Fruit fly (Drosophila melanogaster) whole organism, embryonic: ENCODE results near the gene Fdx1.

Experiments used
- ATbp ChIP-seq: fragments of 200-800 bp; sonication (Bioruptor generic); optimal IDR thresholded peaks from 2 replicates; lab custom pipeline; 2017; ENCODE audit warnings: missing biosample characterization, mild to moderate bottlenecking, missing genetic modification characterization, missing genetic modification reagents
- Adf1 ChIP-seq: fragments of 200-800 bp; sonication (Bioruptor generic); IDR thresholded peaks from 2 replicates; pipeline ENCODE4 v1.3.6; 2022; ENCODE audit warnings: missing biosample characterization, missing genetic modification characterization
- CG10366 ChIP-seq: fragments of 200-800 bp; sonication (Bioruptor generic); IDR thresholded peaks from 2 replicates; pipeline ENCODE4 v1.3.6; 2022; ENCODE audit warnings: missing biosample characterization, missing genetic modification characterization
- CG10431 ChIP-seq: fragments of 200-800 bp; sonication (Bioruptor generic); optimal IDR thresholded peaks from 3 replicates; lab custom pipeline; 2018; ENCODE audit warnings: missing biosample characterization, mild to moderate bottlenecking, missing genetic modification characterization
- CG11093 ChIP-seq: fragments of 200-800 bp; sonication (Bioruptor generic); IDR thresholded peaks from 3 replicates; pipeline ENCODE4 v1.3.6; 2022; ENCODE audit warnings: missing biosample characterization, missing genetic modification characterization
- CG11723 ChIP-seq: fragments of 200-800 bp; sonication (Bioruptor generic); optimal IDR thresholded peaks from 2 replicates; lab custom pipeline; 2017; ENCODE audit warnings: missing biosample characterization, mild to moderate bottlenecking, missing genetic modification characterization
- CG12071 ChIP-seq: fragments of 200-800 bp; sonication (Bioruptor generic); optimal IDR thresholded peaks from 3 replicates; lab custom pipeline; 2018; ENCODE audit warnings: missing biosample characterization, mild to moderate bottlenecking, missing genetic modification characterization
- CG12299 ChIP-seq: fragments of 200-800 bp; sonication (Bioruptor generic); optimal IDR thresholded peaks from 2 replicates; lab custom pipeline; 2018; ENCODE audit warnings: missing biosample characterization, mild to moderate bottlenecking, missing genetic modification characterization
- CG12391 ChIP-seq: fragments of 200-800 bp; sonication (Bioruptor generic); optimal IDR thresholded peaks from 3 replicates; lab custom pipeline; 2018; ENCODE audit warnings: missing biosample characterization, mild to moderate bottlenecking, missing genetic modification characterization, moderate library complexity
- CG14710 ChIP-seq: fragments of 200-800 bp; sonication (Bioruptor generic); optimal IDR thresholded peaks from 3 replicates; lab custom pipeline; 2019; ENCODE audit warnings: missing biosample characterization, mild to moderate bottlenecking, missing genetic modification characterization, moderate library complexity
- CG16863 ChIP-seq: fragments of 200-800 bp; sonication (Bioruptor generic); optimal IDR thresholded peaks from 3 replicates; lab custom pipeline; 2016; ENCODE audit warnings: missing biosample characterization, missing genetic modification characterization
- CG1832 ChIP-seq: fragments of 200-800 bp; sonication (Bioruptor generic); optimal IDR thresholded peaks from 2 replicates; lab custom pipeline; 2017; ENCODE audit warnings: missing biosample characterization, mild to moderate bottlenecking, missing genetic modification characterization, inconsistent platforms
- CG2199 ChIP-seq: fragments of 200-800 bp; sonication (Bioruptor generic); IDR thresholded peaks from 3 replicates; pipeline ENCODE4 v1.3.6; 2022; ENCODE audit warnings: missing biosample characterization, missing genetic modification characterization
- CG31388 ChIP-seq: fragments of 200-800 bp; sonication (Bioruptor generic); optimal IDR thresholded peaks from 2 replicates; lab custom pipeline; 2016; ENCODE audit warnings: missing biosample characterization, missing genetic modification characterization
- CG4854 ChIP-seq: fragments of 200-800 bp; sonication (Bioruptor generic); optimal IDR thresholded peaks from 2 replicates; lab custom pipeline; 2016; ENCODE audit warnings: missing biosample characterization, missing genetic modification characterization, inconsistent platforms
- CG6654 ChIP-seq: fragments of 200-800 bp; sonication (Bioruptor generic); optimal IDR thresholded peaks from 2 replicates; lab custom pipeline; 2017; ENCODE audit warnings: missing biosample characterization, mild to moderate bottlenecking, missing genetic modification characterization
- CG7987 ChIP-seq: fragments of 200-800 bp; sonication (Bioruptor generic); optimal IDR thresholded peaks from 2 replicates; lab custom pipeline; 2018; ENCODE audit warnings: missing biosample characterization, mild to moderate bottlenecking, missing genetic modification characterization, moderate library complexity
- CG8290 ChIP-seq, 3 experiments: fragments of 200-800 bp; sonication (Bioruptor generic); optimal IDR thresholded peaks; 2 replicates each; lab custom pipeline; 2016 to 2019; ENCODE audit warnings: missing biosample characterization in 3 of 3, missing genetic modification characterization in 3 of 3, mild to moderate bottlenecking in 2 of 3, moderate library complexity in 1 of 3
- CG9727 ChIP-seq: fragments of 200-800 bp; sonication (Bioruptor generic); optimal IDR thresholded peaks from 3 replicates; lab custom pipeline; 2017; ENCODE audit warnings: missing biosample characterization, mild to moderate bottlenecking, missing genetic modification characterization
- CG9876 ChIP-seq: fragments of 200-800 bp; sonication (Bioruptor generic); optimal IDR thresholded peaks from 2 replicates; lab custom pipeline; 2016; ENCODE audit warnings: missing biosample characterization, missing genetic modification characterization
- CTCF ChIP-seq: fragments of 200-800 bp; sonication (Bioruptor generic); optimal IDR thresholded peaks from 2 replicates; lab custom pipeline; 2017; ENCODE audit warnings: missing biosample characterization, mild to moderate bottlenecking, missing genetic modification characterization, moderate library complexity
- Camta ChIP-seq: fragments of 200-800 bp; sonication (Bioruptor generic); optimal IDR thresholded peaks from 2 replicates; lab custom pipeline; 2016; ENCODE audit warnings: missing biosample characterization, missing genetic modification characterization
- CoRest ChIP-seq: fragments of 200-800 bp; sonication (Bioruptor generic); optimal IDR thresholded peaks from 3 replicates; lab custom pipeline; 2018; ENCODE audit warnings: missing biosample characterization, mild to moderate bottlenecking, missing genetic modification characterization, moderate library complexity
- Dll ChIP-seq: fragments of 200-800 bp; sonication (Bioruptor generic); IDR thresholded peaks from 4 replicates; pipeline ENCODE4 v1.3.6; 2022; ENCODE audit warnings: missing biosample characterization, missing genetic modification characterization; ENCODE audit not compliant: partially characterized antibody
- Doc3 ChIP-seq: fragments of 200-800 bp; sonication (Bioruptor generic); IDR thresholded peaks from 3 replicates; pipeline ENCODE4 v1.3.6; 2022; ENCODE audit warnings: missing biosample characterization, missing genetic modification characterization; ENCODE audit not compliant: partially characterized antibody
- Drgx ChIP-seq: fragments of 200-800 bp; sonication (Bioruptor generic); IDR thresholded peaks from 2 replicates; pipeline ENCODE4 v1.3.6; 2022; ENCODE audit warnings: missing biosample characterization, missing genetic modification characterization
- Elba2 ChIP-seq: fragments of 200-800 bp; sonication (Bioruptor generic); optimal IDR thresholded peaks from 3 replicates; lab custom pipeline; 2016; ENCODE audit warnings: missing biosample characterization, missing genetic modification characterization
- HHEX ChIP-seq: fragments of 200-800 bp; sonication (Bioruptor generic); optimal IDR thresholded peaks from 3 replicates; lab custom pipeline; 2017; ENCODE audit warnings: missing biosample characterization, mild to moderate bottlenecking, missing genetic modification characterization, missing genetic modification reagents
- Hr39 ChIP-seq: fragments of >200 bp; optimal IDR thresholded peaks from 2 replicates; lab custom pipeline; 2017
- Lhr ChIP-seq: fragments of 200-800 bp; sonication (Bioruptor generic); optimal IDR thresholded peaks from 3 replicates; lab custom pipeline; 2017; ENCODE audit warnings: mild to moderate bottlenecking, missing biosample characterization, missing genetic modification reagents, missing genetic modification characterization
- Med ChIP-seq: fragments of 200-800 bp; sonication (Bioruptor generic); peaks from one replicate; lab custom pipeline; 2016; ENCODE audit warnings: missing biosample characterization, missing genetic modification characterization, mild to moderate bottlenecking, inconsistent platforms, moderate library complexity
- Opbp ChIP-seq: fragments of 200-800 bp; sonication (Bioruptor generic); IDR thresholded peaks from 3 replicates; pipeline ENCODE4 v1.3.6; 2022; ENCODE audit warnings: missing biosample characterization, missing genetic modification characterization; ENCODE audit not compliant: partially characterized antibody
- Ptx1 ChIP-seq: fragments of 200-800 bp; sonication (Bioruptor generic); IDR thresholded peaks from 2 replicates; pipeline ENCODE4 v1.3.6; 2022; ENCODE audit warnings: missing biosample characterization, missing genetic modification characterization
- Ravus ChIP-seq: fragments of 200-800 bp; sonication (Bioruptor generic); IDR thresholded peaks from 2 replicates; pipeline ENCODE4 v1.3.6; 2022; ENCODE audit warnings: missing biosample characterization, missing genetic modification characterization
- Sin3A ChIP-seq: fragments of >200 bp; optimal IDR thresholded peaks from 2 replicates; lab custom pipeline; 2018
- Sox100B ChIP-seq: fragments of 200-800 bp; sonication (Bioruptor generic); optimal IDR thresholded peaks from 3 replicates; lab custom pipeline; 2018; ENCODE audit warnings: missing biosample characterization, mild to moderate bottlenecking, missing genetic modification characterization
- Tbp ChIP-seq: fragments of >200 bp; optimal IDR thresholded peaks from 2 replicates; lab custom pipeline; 2018; ENCODE audit warnings: missing biosample characterization, missing genetic modification characterization
- bigmax ChIP-seq: fragments of 200-800 bp; sonication (Bioruptor generic); optimal IDR thresholded peaks from 2 replicates; lab custom pipeline; 2018; ENCODE audit warnings: missing biosample characterization, mild to moderate bottlenecking, missing genetic modification characterization
- btn ChIP-seq: fragments of 200-800 bp; sonication (Bioruptor generic); optimal IDR thresholded peaks from 2 replicates; lab custom pipeline; 2016; ENCODE audit warnings: missing biosample characterization, missing genetic modification characterization
- crc ChIP-seq: fragments of 200-800 bp; sonication (Bioruptor generic); optimal IDR thresholded peaks from 2 replicates; lab custom pipeline; 2016; ENCODE audit warnings: missing biosample characterization, missing genetic modification characterization
- crol ChIP-seq: fragments of 200-800 bp; sonication (Bioruptor generic); IDR thresholded peaks from 2 replicates; pipeline ENCODE4 v1.3.6; 2022; ENCODE audit warnings: missing biosample characterization, missing genetic modification characterization
- jigr1 ChIP-seq: fragments of 200-800 bp; sonication (Bioruptor generic); IDR thresholded peaks from 3 replicates; pipeline ENCODE4 v1.3.6; 2022; ENCODE audit warnings: missing biosample characterization, missing genetic modification characterization
- pb ChIP-seq: fragments of 200-800 bp; sonication (Bioruptor generic); optimal IDR thresholded peaks from 3 replicates; lab custom pipeline; 2016; ENCODE audit warnings: missing biosample characterization, missing genetic modification characterization
- peb ChIP-seq: fragments of 200-800 bp; sonication (Bioruptor generic); IDR thresholded peaks from 2 replicates; pipeline ENCODE4 v1.3.6; 2022; ENCODE audit warnings: missing biosample characterization, missing genetic modification characterization
- pho ChIP-seq: fragments of 200-800 bp; sonication (Bioruptor generic); optimal IDR thresholded peaks from 2 replicates; lab custom pipeline; 2016; ENCODE audit warnings: missing biosample characterization, missing genetic modification characterization
- pita ChIP-seq: fragments of 200-800 bp; sonication (Bioruptor generic); optimal IDR thresholded peaks from 2 replicates; lab custom pipeline; 2017; ENCODE audit warnings: missing biosample characterization, mild to moderate bottlenecking, missing genetic modification characterization
- ranshi ChIP-seq: fragments of 200-800 bp; sonication (Bioruptor generic); IDR thresholded peaks from 2 replicates; pipeline ENCODE4 v1.3.6; 2022; ENCODE audit warnings: missing biosample characterization, missing genetic modification characterization
- row ChIP-seq: fragments of 200-800 bp; sonication (Bioruptor generic); IDR thresholded peaks from 3 replicates; pipeline ENCODE4 v1.3.6; 2022; ENCODE audit warnings: missing biosample characterization, missing genetic modification characterization
- tgo ChIP-seq: fragments of 200-800 bp; sonication (Bioruptor generic); IDR thresholded peaks from 3 replicates; pipeline ENCODE4 v1.3.6; 2022; ENCODE audit warnings: missing biosample characterization, missing genetic modification characterization
- toy ChIP-seq: fragments of 200-800 bp; sonication (Bioruptor generic); IDR thresholded peaks from 2 replicates; pipeline ENCODE4 v1.3.6; 2022; ENCODE audit warnings: missing biosample characterization, missing genetic modification characterization
- unc-4 ChIP-seq: fragments of 200-800 bp; sonication (Bioruptor generic); IDR thresholded peaks from 2 replicates; pipeline ENCODE4 v1.3.6; 2022; ENCODE audit warnings: missing biosample characterization, missing genetic modification characterization; ENCODE audit not compliant: partially characterized antibody
- zen2 ChIP-seq: fragments of 200-800 bp; sonication (Bioruptor generic); IDR thresholded peaks from 3 replicates; pipeline ENCODE4 v1.3.6; 2022; ENCODE audit warnings: missing biosample characterization, missing genetic modification characterization; ENCODE audit not compliant: partially characterized antibody

The Fdx1 gene

dm6 chr3L:9397156-9397555 is 26.1 kb upstream of the Fdx1 start (continued):
- no peak for TF ChIP-seq row (GFP tag; lab: Robert Waterston, UW)
- TF ChIP-seq CTCF (GFP tag; lab: Kevin White, UChicago): peak; percentile 36
- TF ChIP-seq Elba2: no peak
- TF ChIP-seq CG31388 (GFP tag; lab: Kevin White, UChicago): no peak
- peak; percentile 68 for TF ChIP-seq Camta (GFP tag; lab: Kevin White, UChicago)
- TF ChIP-seq CG12299 (tag; lab: Kevin White, UChicago): peak; percentile 80
- TF ChIP-seq ATbp: peak; percentile 72
- TF ChIP-seq Drgx (GFP tag; lab: Robert Waterston, UW): peak; percentile 44
- peak; percentile 49; the same call in 1 of the 2 replicates for TF ChIP-seq toy
- TF ChIP-seq Sox100B: peak; percentile 73
- TF ChIP-seq pita (GFP tag; lab: Kevin White, UChicago): no peak
- no peak for TF ChIP-seq zen2
- TF ChIP-seq Med (GFP tag; lab: Kevin White, UChicago): peak; percentile 92
- no peak for TF ChIP-seq btn (GFP tag; lab: Kevin White, UChicago)
- TF ChIP-seq CG10431 (GFP tag; lab: Kevin White, UChicago): no peak
- TF ChIP-seq Tbp (GFP tag; lab: Kevin White, UChicago): no peak
- TF ChIP-seq CG12391 (tag; lab: Kevin White, UChicago): peak; percentile 6
- TF ChIP-seq Adf1: no peak; the same call in 1 of the 2 replicates
- TF ChIP-seq CG2199 (GFP tag; lab: Robert Waterston, UW): peak; percentile 47; the same call in 1 of the 3 replicates
- TF ChIP-seq CG4854 (GFP tag; lab: Kevin White, UChicago): peak; percentile 66
- TF ChIP-seq CG11093: no peak
- no peak for TF ChIP-seq Ravus (GFP tag; lab: Robert Waterston, UW)
- TF ChIP-seq Hr39: no peak
- no peak for TF ChIP-seq CG6654 (GFP tag; lab: Kevin White, UChicago)
- TF ChIP-seq Doc3 (GFP tag; lab: Robert Waterston, UW): no peak
- no peak for TF ChIP-seq Opbp (GFP tag; lab: Robert Waterston, UW)
- no peak for TF ChIP-seq peb (GFP tag; lab: Robert Waterston, UW)
- no peak for TF ChIP-seq jigr1
- TF ChIP-seq CG1832 (GFP tag; lab: Kevin White, UChicago): no peak
- peak; percentile 69 for TF ChIP-seq CG9727
- TF ChIP-seq crol (GFP tag; lab: Robert Waterston, UW): no peak
- peak; percentile 26 for TF ChIP-seq CoRest (tag; lab: Kevin White, UChicago)
- TF ChIP-seq tgo (GFP tag; lab: Robert Waterston, UW): no peak; the same call in 2 of the 3 replicates
- peak; percentile 26; the same call in 1 of the 2 replicates for TF ChIP-seq Ptx1 (GFP tag; lab: Robert Waterston, UW)
- no peak for TF ChIP-seq pb (GFP tag; lab: Kevin White, UChicago)
- TF ChIP-seq ranshi (GFP tag; lab: Robert Waterston, UW): peak; percentile 51; the same call in 1 of the 2 replicates
- TF ChIP-seq CG12071: peak; percentile 94
- TF ChIP-seq Lhr: no peak
- peak; percentile 76 for TF ChIP-seq crc (GFP tag; lab: Kevin White, UChicago)
- TF ChIP-seq CG7987 (GFP tag; lab: Kevin White, UChicago): peak; percentile 94
- no peak for TF ChIP-seq CG16863 (GFP tag; lab: Kevin White, UChicago)
- no peak for TF ChIP-seq unc-4 (GFP tag; lab: Robert Waterston, UW)
- peak; percentile 53 for TF ChIP-seq CG8290 (GFP tag; optimal IDR thresholded peaks at IDR 0.05; lab: Kevin White, UChicago)
- peak in 1 of 2 experiments; percentile 91 for TF ChIP-seq CG8290 (tag; optimal IDR thresholded peaks at IDR 0.05; lab: Kevin White, UChicago)
- peak; percentile 51 for TF ChIP-seq CG14710 (tag; lab: Kevin White, UChicago)
- peak; percentile 27 for TF ChIP-seq bigmax (GFP tag; lab: Kevin White, UChicago)
- TF ChIP-seq HHEX (GFP tag; lab: Kevin White, UChicago): peak; percentile 89
- TF ChIP-seq CG9876: no peak
- no peak for TF ChIP-seq CG10366
- no peak for TF ChIP-seq Dll (GFP tag; lab: Robert Waterston, UW)
- TF ChIP-seq Sin3A (lab: Kevin White, UChicago): no peak
- peak; percentile 43 for TF ChIP-seq pho (GFP tag; lab: Kevin White, UChicago)
- peak; percentile 46 for TF ChIP-seq CG11723
